Worm (Caenorhabditis elegans) whole organism, mixed stage, embryonic: ENCODE data around the gene F07G6.12.

Experiments
- elt-1 ChIP-seq: sonication (generic microtip); optimal IDR thresholded peaks from 2 replicates; lab custom pipeline; 2017; ENCODE audit warnings: missing genetic modification characterization, mild to moderate bottlenecking, missing compliant biosample characterization, antibody characterized with exemption, moderate library complexity, borderline replicate concordance; ENCODE audit not compliant: insufficient read depth
- elt-3 ChIP-seq: fragments of 150-350 bp; optimal IDR thresholded peaks from 2 replicates; lab custom pipeline; 2014; ENCODE audit warnings: missing biosample characterization, missing genetic modification characterization
- lin-13 ChIP-seq: fragments of 150-350 bp; optimal IDR thresholded peaks from 2 replicates; lab custom pipeline; 2014; ENCODE audit warnings: missing biosample characterization, missing genetic modification characterization
- lin-32 ChIP-seq: fragments of 200-800 bp; sonication (Bioruptor generic); optimal IDR thresholded peaks from 2 replicates; lab custom pipeline; 2018; ENCODE audit warnings: mild to moderate bottlenecking, missing genetic modification characterization, missing compliant biosample characterization
- lsy-2 ChIP-seq: fragments of 150-350 bp; optimal IDR thresholded peaks from 2 replicates; lab custom pipeline; 2014; ENCODE audit warnings: missing biosample characterization, missing genetic modification characterization
- mls-2 ChIP-seq: sonication (generic microtip); optimal IDR thresholded peaks from 2 replicates; lab custom pipeline; 2016; ENCODE audit warnings: mild to moderate bottlenecking, missing genetic modification characterization, moderate library complexity, missing compliant biosample characterization
- nhr-12 ChIP-seq: fragments of 150-350 bp; optimal IDR thresholded peaks from 2 replicates; lab custom pipeline; 2014; ENCODE audit warnings: missing biosample characterization, missing genetic modification characterization
- nhr-237 ChIP-seq: fragments of 150-350 bp; optimal IDR thresholded peaks from 2 replicates; lab custom pipeline; 2014; ENCODE audit warnings: missing biosample characterization, missing genetic modification characterization
- nhr-28 ChIP-seq: fragments of 150-350 bp; optimal IDR thresholded peaks from 2 replicates; lab custom pipeline; 2014; ENCODE audit warnings: missing biosample characterization, missing genetic modification characterization
- sem-2 ChIP-seq: fragments of 200-800 bp; sonication (Bioruptor generic); optimal IDR thresholded peaks from 2 replicates; lab custom pipeline; 2018; ENCODE audit warnings: mild to moderate bottlenecking, missing genetic modification characterization, missing compliant biosample characterization
- snpc-4 ChIP-seq: fragments of 150-350 bp; optimal IDR thresholded peaks from 2 replicates; lab custom pipeline; 2014; ENCODE audit warnings: missing biosample characterization, missing genetic modification characterization
- unc-39 ChIP-seq: fragments of 150-350 bp; optimal IDR thresholded peaks from 2 replicates; lab custom pipeline; 2014; ENCODE audit warnings: missing biosample characterization, missing genetic modification characterization
- unc-62 ChIP-seq: fragments of 150-350 bp; optimal IDR thresholded peaks from 2 replicates; lab custom pipeline; 2014; ENCODE audit warnings: missing biosample characterization, missing genetic modification reagents, missing genetic modification characterization
- ztf-11 ChIP-seq: fragments of 150-350 bp; optimal IDR thresholded peaks from 2 replicates; lab custom pipeline; 2014; ENCODE audit warnings: missing biosample characterization, missing genetic modification characterization

- TF ChIP-seq unc-39 (tag; lab: Kevin White, UChicago) (no peak), lin-13 (tag; lab: Kevin White, UChicago) (no peak), snpc-4 (tag; lab: Kevin White, UChicago) (no peak), nhr-12 (tag; lab: Kevin White, UChicago) (no peak), lsy-2 (no peak), nhr-28 (tag; lab: Kevin White, UChicago) (no peak), elt-3 (tag; lab: Kevin White, UChicago) (no peak), elt-1 (tag; lab: Kevin White, UChicago) (no peak), unc-62 (GFP tag; lab: Kevin White, UChicago) (no peak), sem-2 (GFP tag; lab: Kevin White, UChicago) (no peak), ztf-11 (tag; lab: Kevin White, UChicago) (no peak), lin-32 (GFP tag; lab: Kevin White, UChicago) (no peak), nhr-237 (tag; lab: Kevin White, UChicago) (no peak), mls-2 (tag; lab: Kevin White, UChicago) (no peak)
These were observed 17.6 kb upstream of the F07G6.12 start, which contains the start of gene fbxa-53 for ce11 chrX:1718479-1718878.
